Worm (Caenorhabditis elegans) whole organism, L1 larva: Measurements from ENCODE around the gene ebp-3.

Experiments used
- ama-1 ChIP-seq: fragments of 150-350 bp; optimal IDR thresholded peaks from 2 replicates; lab custom pipeline; 2014
- blmp-1 ChIP-seq: fragments of 150-350 bp; optimal IDR thresholded peaks from 2 replicates; lab custom pipeline; 2014; ENCODE audit warnings: missing biosample characterization, missing genetic modification characterization
- dsc-1 ChIP-seq: sonication (generic microtip); optimal IDR thresholded peaks from 2 replicates; lab custom pipeline; 2016; ENCODE audit warnings: mild to moderate bottlenecking, missing genetic modification characterization, missing compliant biosample characterization
- grh-1 ChIP-seq: fragments of 200-800 bp; sonication (Bioruptor generic); IDR thresholded peaks from 2 replicates; pipeline ENCODE4 v1.3.6; 2022; ENCODE audit warnings: missing genetic modification reagents, missing genetic modification characterization, missing compliant biosample characterization
- jun-1 ChIP-seq: fragments of 150-350 bp; optimal IDR thresholded peaks from 2 replicates; lab custom pipeline; 2014; ENCODE audit warnings: missing biosample characterization, missing genetic modification reagents, missing genetic modification characterization
- lin-13 ChIP-seq: fragments of 150-350 bp; optimal IDR thresholded peaks from 2 replicates; lab custom pipeline; 2014; ENCODE audit warnings: missing biosample characterization, missing genetic modification reagents, missing genetic modification characterization
- mdl-1 ChIP-seq, 2 experiments: fragments of 150-350 bp; optimal IDR thresholded peaks; 2 replicates each; lab custom pipeline; 2014 to 2017; ENCODE audit warnings: missing biosample characterization in 2 of 2, missing genetic modification characterization in 2 of 2, inconsistent platforms in 1 of 2
- nhr-12 ChIP-seq: sonication (generic microtip); optimal IDR thresholded peaks from 2 replicates; lab custom pipeline; 2017; ENCODE audit warnings: missing biosample characterization, missing genetic modification characterization
- pqm-1 ChIP-seq: sonication (generic microtip); optimal IDR thresholded peaks from 3 replicates; lab custom pipeline; 2017; ENCODE audit warnings: missing biosample characterization, missing genetic modification characterization
- unc-62 ChIP-seq: fragments of 150-350 bp; optimal IDR thresholded peaks from 2 replicates; lab custom pipeline; 2014; ENCODE audit warnings: missing biosample characterization, missing genetic modification reagents, missing genetic modification characterization
- unc-86 ChIP-seq: sonication (generic microtip); optimal IDR thresholded peaks from 2 replicates; lab custom pipeline; 2016; ENCODE audit warnings: missing genetic modification characterization, missing compliant biosample characterization

- no peak for TF ChIP-seq pqm-1 (tag; lab: Kevin White, UChicago)
- no peak for TF ChIP-seq unc-86 (tag; lab: Kevin White, UChicago)
- TF ChIP-seq unc-62 (GFP tag; lab: Kevin White, UChicago): no peak
- TF ChIP-seq lin-13 (GFP tag; lab: Kevin White, UChicago): no peak
- no peak for TF ChIP-seq blmp-1 (tag; lab: Kevin White, UChicago)
- no peak for TF ChIP-seq nhr-12 (tag; lab: Kevin White, UChicago)
- TF ChIP-seq dsc-1 (tag; lab: Kevin White, UChicago): no peak
- TF ChIP-seq mdl-1 (tag; optimal IDR thresholded peaks at IDR 0.05; lab: Kevin White, UChicago): no peak
- TF ChIP-seq grh-1: no peak
- no peak for TF ChIP-seq ama-1
- TF ChIP-seq jun-1 (tag; lab: Kevin White, UChicago): no peak
Observed at ce11 chrV:18014116-18014515, 41.7 kb upstream of the ebp-3 start, which contains the start of gene srh-133.
